Worm (Caenorhabditis elegans) whole organism, L3 larva: ENCODE results near the gene ippk-1.

Source experiments
- R02D3.7 ChIP-seq: fragments of 150-350 bp; optimal IDR thresholded peaks from 2 replicates; lab custom pipeline; 2014; ENCODE audit warnings: missing biosample characterization, missing genetic modification characterization
- ZK546.5 ChIP-seq: sonication (generic microtip); optimal IDR thresholded peaks from 2 replicates; lab custom pipeline; 2017; ENCODE audit warnings: missing biosample characterization, missing genetic modification characterization
- aly-2 ChIP-seq: fragments of 150-350 bp; optimal IDR thresholded peaks from 2 replicates; lab custom pipeline; 2014; ENCODE audit warnings: missing biosample characterization, missing genetic modification characterization
- ama-1 ChIP-seq: fragments of 150-350 bp; optimal IDR thresholded peaks from 2 replicates; lab custom pipeline; 2018
- ceh-16 ChIP-seq: sonication (generic microtip); optimal IDR thresholded peaks from 2 replicates; lab custom pipeline; 2017; ENCODE audit warnings: missing biosample characterization, missing genetic modification characterization
- ceh-82 ChIP-seq: fragments of 150-350 bp; optimal IDR thresholded peaks from 2 replicates; lab custom pipeline; 2014; ENCODE audit warnings: missing biosample characterization, missing genetic modification characterization
- ceh-9 ChIP-seq: sonication (generic microtip); optimal IDR thresholded peaks from 2 replicates; lab custom pipeline; 2018; ENCODE audit warnings: missing biosample characterization, missing genetic modification characterization
- daf-12 ChIP-seq: fragments of 150-350 bp; optimal IDR thresholded peaks from 2 replicates; lab custom pipeline; 2014; ENCODE audit warnings: missing biosample characterization, missing genetic modification reagents, missing genetic modification characterization
- egl-27 ChIP-seq: sonication (generic microtip); optimal IDR thresholded peaks from 4 replicates; lab custom pipeline; 2017; ENCODE audit warnings: missing biosample characterization, missing genetic modification reagents, missing genetic modification characterization
- elt-1 ChIP-seq: fragments of 150-350 bp; optimal IDR thresholded peaks from 2 replicates; lab custom pipeline; 2014; ENCODE audit warnings: missing biosample characterization, missing genetic modification characterization
- elt-2 ChIP-seq: sonication (generic microtip); optimal IDR thresholded peaks from 2 replicates; lab custom pipeline; 2016; ENCODE audit warnings: missing genetic modification reagents, mild to moderate bottlenecking, missing genetic modification characterization, missing compliant biosample characterization
- elt-3 ChIP-seq, 3 experiments: fragments of 150-350 bp in 1 of 3; sonication (generic microtip) in 2 of 3; optimal IDR thresholded peaks; 2 replicates in 2 of 3; 4 replicates in 1 of 3; lab custom pipeline; 2014 to 2017; ENCODE audit warnings: missing biosample characterization in 3 of 3, missing genetic modification characterization in 3 of 3
- eor-1 ChIP-seq, 2 experiments: fragments of 150-350 bp; optimal IDR thresholded peaks; 2 replicates each; lab custom pipeline; 2014 to 2018; ENCODE audit warnings: missing biosample characterization in 2 of 2, missing genetic modification characterization in 2 of 2
- fkh-2 ChIP-seq: fragments of 150-350 bp; optimal IDR thresholded peaks from 2 replicates; lab custom pipeline; 2014; ENCODE audit warnings: missing biosample characterization, missing genetic modification reagents, missing genetic modification characterization
- fos-1 ChIP-seq: fragments of 150-350 bp; optimal IDR thresholded peaks from 2 replicates; lab custom pipeline; 2014; ENCODE audit warnings: missing biosample characterization, missing genetic modification characterization
- hmg-11 ChIP-seq: sonication (generic microtip); optimal IDR thresholded peaks from 2 replicates; lab custom pipeline; 2016; ENCODE audit warnings: missing genetic modification characterization, missing compliant biosample characterization
- jun-1 ChIP-seq: fragments of 150-350 bp; optimal IDR thresholded peaks from 2 replicates; lab custom pipeline; 2014; ENCODE audit warnings: missing biosample characterization, missing genetic modification reagents, missing genetic modification characterization
- lin-15B ChIP-seq: fragments of 150-350 bp; optimal IDR thresholded peaks from 2 replicates; lab custom pipeline; 2014; ENCODE audit warnings: missing biosample characterization, missing genetic modification characterization
- lin-39 ChIP-seq: fragments of 150-350 bp; optimal IDR thresholded peaks from 2 replicates; lab custom pipeline; 2018; ENCODE audit warnings: missing biosample characterization, missing genetic modification reagents, missing genetic modification characterization
- lsy-12 ChIP-seq: sonication (generic microtip); optimal IDR thresholded peaks from 2 replicates; lab custom pipeline; 2016; ENCODE audit warnings: mild to moderate bottlenecking, missing genetic modification characterization, missing compliant biosample characterization
- mdl-1 ChIP-seq: fragments of 150-350 bp; optimal IDR thresholded peaks from 2 replicates; lab custom pipeline; 2014; ENCODE audit warnings: missing biosample characterization, missing genetic modification characterization
- mml-1 ChIP-seq: fragments of 150-350 bp; sonication (generic microtip); optimal IDR thresholded peaks from 3 replicates; lab custom pipeline; 2014; ENCODE audit warnings: missing biosample characterization, missing genetic modification characterization
- nfya-1 ChIP-seq: sonication (generic microtip); optimal IDR thresholded peaks from 2 replicates; lab custom pipeline; 2017; ENCODE audit warnings: missing genetic modification characterization, mild to moderate bottlenecking, missing compliant biosample characterization, antibody characterized with exemption, moderate library complexity; ENCODE audit not compliant: insufficient read depth
- nhr-23 ChIP-seq: fragments of 150-350 bp; optimal IDR thresholded peaks from 2 replicates; lab custom pipeline; 2014; ENCODE audit warnings: missing biosample characterization, missing genetic modification reagents, missing genetic modification characterization
- nhr-237 ChIP-seq: fragments of 150-350 bp; optimal IDR thresholded peaks from 2 replicates; lab custom pipeline; 2014; ENCODE audit warnings: missing biosample characterization, missing genetic modification characterization
- nhr-25 ChIP-seq: sonication (generic microtip); optimal IDR thresholded peaks from 2 replicates; lab custom pipeline; 2017; ENCODE audit warnings: missing biosample characterization, missing genetic modification characterization
- nhr-43 ChIP-seq: sonication (generic microtip); optimal IDR thresholded peaks from 2 replicates; lab custom pipeline; 2016; ENCODE audit warnings: mild to moderate bottlenecking, missing genetic modification characterization, missing compliant biosample characterization; ENCODE audit not compliant: poor library complexity, severe bottlenecking
- nhr-67 ChIP-seq: fragments of 150-350 bp; optimal IDR thresholded peaks from 2 replicates; lab custom pipeline; 2014; ENCODE audit warnings: missing biosample characterization, missing genetic modification characterization
- nhr-76 ChIP-seq: fragments of 150-350 bp; sonication (generic microtip); optimal IDR thresholded peaks from 5 replicates; lab custom pipeline; 2014; ENCODE audit warnings: missing biosample characterization, missing genetic modification characterization
- nhr-77 ChIP-seq: fragments of 150-350 bp; optimal IDR thresholded peaks from 2 replicates; lab custom pipeline; 2014; ENCODE audit warnings: missing biosample characterization, missing genetic modification characterization
- pha-4 ChIP-seq: fragments of 150-350 bp; optimal IDR thresholded peaks from 2 replicates; lab custom pipeline; 2014; ENCODE audit warnings: missing biosample characterization, missing genetic modification reagents, missing genetic modification characterization
- pqm-1 ChIP-seq: fragments of 150-350 bp; optimal IDR thresholded peaks from 2 replicates; lab custom pipeline; 2017; ENCODE audit warnings: missing biosample characterization, missing genetic modification characterization, inconsistent platforms
- sea-2 ChIP-seq: fragments of 150-350 bp; sonication (generic microtip); optimal IDR thresholded peaks from 4 replicates; lab custom pipeline; 2014; ENCODE audit warnings: missing biosample characterization, missing genetic modification reagents, missing genetic modification characterization
- skn-1 ChIP-seq: fragments of 150-350 bp; optimal IDR thresholded peaks from 2 replicates; lab custom pipeline; 2014; ENCODE audit warnings: missing biosample characterization, missing genetic modification characterization
- snpc-4 ChIP-seq: fragments of 150-350 bp; optimal IDR thresholded peaks from 2 replicates; lab custom pipeline; 2014; ENCODE audit warnings: missing biosample characterization, missing genetic modification characterization
- unc-62 ChIP-seq: fragments of 150-350 bp; sonication (generic microtip); optimal IDR thresholded peaks from 4 replicates; lab custom pipeline; 2014; ENCODE audit warnings: missing biosample characterization, missing genetic modification reagents, missing genetic modification characterization
- zag-1 ChIP-seq: fragments of 150-350 bp; optimal IDR thresholded peaks from 2 replicates; lab custom pipeline; 2014; ENCODE audit warnings: missing biosample characterization, missing genetic modification characterization
- ztf-11 ChIP-seq: fragments of 150-350 bp; optimal IDR thresholded peaks from 2 replicates; lab custom pipeline; 2014; ENCODE audit warnings: missing biosample characterization, missing genetic modification characterization
- ztf-4 ChIP-seq: fragments of 150-350 bp; optimal IDR thresholded peaks from 2 replicates; lab custom pipeline; 2014; ENCODE audit warnings: missing biosample characterization, missing genetic modification characterization

Gene ippk-1

ce11 chrII:12051601-12052000 is 8.9 kb downstream of the ippk-1 start:
- TF ChIP-seq ama-1 (lab: Kevin White, UChicago) (peak; percentile 6), nhr-25 (tag; lab: Kevin White, UChicago) (peak; percentile 53), nhr-43 (peak; percentile 83), daf-12 (tag; lab: Kevin White, UChicago) (no peak), hmg-11 (tag; lab: Kevin White, UChicago) (no peak), mdl-1 (tag; lab: Kevin White, UChicago) (no peak), nhr-23 (tag; lab: Kevin White, UChicago) (peak; percentile 48), lin-39 (tag; lab: Kevin White, UChicago) (no peak)
- TF ChIP-seq, all 47 proteins: peak for 4

DNA sequence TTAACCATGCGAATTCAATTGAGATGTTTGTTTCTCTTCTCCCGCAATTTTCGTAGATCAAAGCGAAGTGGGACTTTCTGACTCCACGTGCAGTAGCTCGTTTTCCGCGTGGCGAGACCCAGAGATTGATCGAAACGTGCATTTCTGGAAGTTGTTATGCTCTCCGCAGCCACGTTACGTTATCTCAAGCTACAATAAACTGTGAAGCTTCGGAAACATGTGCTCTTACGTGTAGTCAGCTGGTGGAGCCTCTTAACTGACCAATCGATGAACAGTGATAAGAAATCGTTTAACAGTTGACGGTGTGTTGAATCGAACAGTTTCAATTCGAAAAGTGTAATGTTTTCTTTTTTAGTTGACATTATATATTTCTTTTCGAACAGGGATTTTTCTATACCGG is 9.4 kb downstream of the ippk-1 start:
- TF ChIP-seq ceh-16 (tag; lab: Kevin White, UChicago) (no peak), pqm-1 (tag; lab: Kevin White, UChicago) (peak; percentile 83), fos-1 (no peak), snpc-4 (tag; lab: Kevin White, UChicago) (no peak), egl-27 (tag; lab: Kevin White, UChicago) (no peak), nhr-237 (no peak), pha-4 (peak; percentile 35), nfya-1 (peak; percentile 33), elt-2 (tag; lab: Kevin White, UChicago) (peak; percentile 80), lsy-12 (tag; lab: Kevin White, UChicago) (no peak), ztf-11 (tag; lab: Kevin White, UChicago) (no peak), ama-1 (lab: Kevin White, UChicago) (no peak), ceh-9 (tag; lab: Kevin White, UChicago) (no peak), lin-15B (tag; lab: Kevin White, UChicago) (no peak), daf-12 (tag; lab: Kevin White, UChicago) (no peak), nhr-25 (tag; lab: Kevin White, UChicago) (no peak), elt-3 (tag; optimal IDR thresholded peaks at IDR 0.05; lab: Kevin White, UChicago) (no peak), ceh-82 (tag; lab: Kevin White, UChicago) (no peak), ZK546.5 (tag; lab: Kevin White, UChicago) (no peak), nhr-76 (no peak), sea-2 (GFP tag; lab: Kevin White, UChicago) (no peak), hmg-11 (tag; lab: Kevin White, UChicago) (no peak), mml-1 (tag; lab: Kevin White, UChicago) (no peak), fkh-2 (no peak), nhr-23 (tag; lab: Kevin White, UChicago) (no peak), lin-39 (tag; lab: Kevin White, UChicago) (no peak)

ce11 chrII:12052924-12053323 is 10.2 kb downstream of the ippk-1 start:
- TF ChIP-seq unc-62: no peak
- no peak for TF ChIP-seq hmg-11 (tag; lab: Kevin White, UChicago)
- TF ChIP-seq lsy-12 (tag; lab: Kevin White, UChicago): no peak
- TF ChIP-seq nhr-77: no peak
- no peak for TF ChIP-seq nhr-237
- TF ChIP-seq jun-1: peak; percentile 46
- no peak for TF ChIP-seq fos-1
- no peak for TF ChIP-seq zag-1 (tag; lab: Kevin White, UChicago)
- no peak for TF ChIP-seq pqm-1 (tag; lab: Kevin White, UChicago)
- no peak for TF ChIP-seq mdl-1 (tag; lab: Kevin White, UChicago)
- TF ChIP-seq sea-2 (GFP tag; lab: Kevin White, UChicago): no peak
- TF ChIP-seq ztf-4 (tag; lab: Kevin White, UChicago): no peak
- no peak for TF ChIP-seq fkh-2
- no peak for TF ChIP-seq elt-1 (tag; lab: Kevin White, UChicago)
- TF ChIP-seq ama-1 (lab: Kevin White, UChicago): peak; percentile 15
- no peak for TF ChIP-seq lin-39 (tag; lab: Kevin White, UChicago)
- no peak for TF ChIP-seq eor-1 (tag; optimal IDR thresholded peaks at IDR 0.05; lab: Kevin White, UChicago)
- no peak for TF ChIP-seq ceh-9 (tag; lab: Kevin White, UChicago)
- TF ChIP-seq R02D3.7 (tag; lab: Kevin White, UChicago): no peak
- no peak for TF ChIP-seq skn-1 (tag; lab: Kevin White, UChicago)
- no peak for TF ChIP-seq aly-2 (tag; lab: Kevin White, UChicago)
- TF ChIP-seq nhr-43: peak; percentile 82
- TF ChIP-seq ceh-16 (tag; lab: Kevin White, UChicago): no peak
- no peak for TF ChIP-seq snpc-4 (tag; lab: Kevin White, UChicago)
- TF ChIP-seq nfya-1: no peak
- no peak for TF ChIP-seq nhr-67 (tag; lab: Kevin White, UChicago)
